Worm (Caenorhabditis elegans) whole organism, young adult: ENCODE results near the gene npr-3.

Experiments used
- D2030.7 ChIP-seq: fragments of 200-800 bp; sonication (Bioruptor generic); IDR thresholded peaks from 2 replicates; pipeline ENCODE4 v1.3.6; 2022; ENCODE audit warnings: missing genetic modification reagents, missing genetic modification characterization, missing compliant biosample characterization
- F10E7.11 ChIP-seq: sonication (generic microtip); optimal IDR thresholded peaks from 2 replicates; lab custom pipeline; 2017; ENCODE audit warnings: mild to moderate bottlenecking, missing genetic modification characterization, moderate library complexity, missing compliant biosample characterization
- F22D6.2 ChIP-seq: sonication (generic microtip); optimal IDR thresholded peaks from 2 replicates; lab custom pipeline; 2016; ENCODE audit warnings: mild to moderate bottlenecking, missing genetic modification characterization, missing compliant biosample characterization
- F57C9.4 ChIP-seq: sonication (generic microtip); optimal IDR thresholded peaks from 2 replicates; lab custom pipeline; 2017; ENCODE audit warnings: mild to moderate bottlenecking, missing genetic modification characterization, missing compliant biosample characterization
- T07F8.4 ChIP-seq: sonication (generic microtip); optimal IDR thresholded peaks from 2 replicates; lab custom pipeline; 2016; ENCODE audit warnings: mild to moderate bottlenecking, missing genetic modification characterization, moderate library complexity, missing compliant biosample characterization
- Y53F4B.3 ChIP-seq: fragments of 200-800 bp; sonication (Bioruptor generic); IDR thresholded peaks from 2 replicates; pipeline ENCODE4 v1.3.6; 2022; ENCODE audit warnings: missing genetic modification reagents, missing genetic modification characterization, missing compliant biosample characterization
- Y53G8AR.9 ChIP-seq: fragments of 200-800 bp; sonication (Bioruptor generic); conservative IDR thresholded peaks from 2 replicates; pipeline ENCODE4 v1.3.6; 2022; ENCODE audit warnings: missing genetic modification reagents, missing genetic modification characterization, missing compliant biosample characterization
- Y79H2A.3 ChIP-seq: fragments of 200-800 bp; sonication (Bioruptor generic); conservative IDR thresholded peaks from 2 replicates; pipeline ENCODE4 v1.3.6; 2022; ENCODE audit warnings: missing genetic modification reagents, missing genetic modification characterization, missing compliant biosample characterization
- Y95B8A.8 ChIP-seq: fragments of 200-800 bp; sonication (Bioruptor generic); IDR thresholded peaks from 2 replicates; pipeline ENCODE4 v1.3.6; 2022; ENCODE audit warnings: missing genetic modification reagents, missing genetic modification characterization, missing compliant biosample characterization
- attf-5 ChIP-seq: fragments of 200-800 bp; sonication (Bioruptor generic); optimal IDR thresholded peaks from 2 replicates; lab custom pipeline; 2018; ENCODE audit warnings: mild to moderate bottlenecking, missing genetic modification characterization, missing compliant biosample characterization
- attf-6 ChIP-seq: fragments of 200-800 bp; sonication (Bioruptor generic); IDR thresholded peaks from 2 replicates; pipeline ENCODE4 v1.3.6; 2022; ENCODE audit warnings: missing genetic modification reagents, missing genetic modification characterization, missing compliant biosample characterization
- ccch-3 ChIP-seq: fragments of 200-800 bp; sonication (Bioruptor generic); optimal IDR thresholded peaks from 2 replicates; lab custom pipeline; 2018; ENCODE audit warnings: mild to moderate bottlenecking, missing genetic modification characterization, missing compliant biosample characterization
- ceh-27 ChIP-seq: fragments of 200-800 bp; sonication (Bioruptor generic); optimal IDR thresholded peaks from 2 replicates; lab custom pipeline; 2018; ENCODE audit warnings: mild to moderate bottlenecking, missing genetic modification characterization, moderate library complexity, missing compliant biosample characterization
- ceh-40 ChIP-seq: fragments of 200-800 bp; sonication (Bioruptor generic); IDR thresholded peaks from 2 replicates; pipeline ENCODE4 v1.3.6; 2022; ENCODE audit warnings: missing genetic modification characterization, missing compliant biosample characterization
- dox-1 ChIP-seq: fragments of 200-800 bp; sonication (Bioruptor generic); IDR thresholded peaks from 2 replicates; pipeline ENCODE4 v1.3.6; 2022; ENCODE audit warnings: missing genetic modification reagents, missing genetic modification characterization, missing compliant biosample characterization
- dpff-1 ChIP-seq: sonication (generic microtip); optimal IDR thresholded peaks from 2 replicates; lab custom pipeline; 2017; ENCODE audit warnings: mild to moderate bottlenecking, missing genetic modification characterization, missing compliant biosample characterization
- ekl-4 ChIP-seq: fragments of 200-800 bp; sonication (Bioruptor generic); IDR thresholded peaks from 2 replicates; pipeline ENCODE4 v1.3.6; 2022; ENCODE audit warnings: missing genetic modification reagents, missing genetic modification characterization, missing compliant biosample characterization
- ets-4 ChIP-seq: fragments of 200-800 bp; sonication (Bioruptor generic); optimal IDR thresholded peaks from 2 replicates; lab custom pipeline; 2018; ENCODE audit warnings: mild to moderate bottlenecking, missing genetic modification characterization, missing compliant biosample characterization
- hmg-20 ChIP-seq: fragments of 200-800 bp; sonication (Bioruptor generic); IDR thresholded peaks from 2 replicates; pipeline ENCODE4 v1.3.6; 2022; ENCODE audit warnings: missing genetic modification reagents, missing genetic modification characterization, missing compliant biosample characterization
- let-607 ChIP-seq, 2 experiments: fragments of 200-800 bp in 1 of 2; sonication (Bioruptor generic) in 1 of 2; sonication (generic microtip) in 1 of 2; optimal IDR thresholded peaks; 2 replicates each; lab custom pipeline; 2016 to 2018; ENCODE audit warnings: mild to moderate bottlenecking in 2 of 2, missing compliant biosample characterization in 2 of 2, missing genetic modification characterization in 2 of 2, moderate library complexity in 2 of 2, missing genotype in 1 of 2
- lin-26 ChIP-seq: fragments of 200-800 bp; sonication (Bioruptor generic); IDR thresholded peaks from 2 replicates; pipeline ENCODE4 v1.3.6; 2022; ENCODE audit warnings: missing genetic modification reagents, missing genetic modification characterization, missing compliant biosample characterization
- lin-54 ChIP-seq: fragments of 200-800 bp; sonication (Bioruptor generic); optimal IDR thresholded peaks from 2 replicates; lab custom pipeline; 2018; ENCODE audit warnings: mild to moderate bottlenecking, missing genetic modification characterization, missing compliant biosample characterization
- lsl-1 ChIP-seq: fragments of 200-800 bp; sonication (Bioruptor generic); optimal IDR thresholded peaks from 2 replicates; lab custom pipeline; 2018; ENCODE audit warnings: mild to moderate bottlenecking, missing genetic modification characterization, moderate library complexity, missing compliant biosample characterization
- lsy-27 ChIP-seq: sonication (generic microtip); optimal IDR thresholded peaks from 2 replicates; lab custom pipeline; 2017; ENCODE audit warnings: missing genetic modification characterization, mild to moderate bottlenecking, missing compliant biosample characterization, antibody characterized with exemption, missing genotype, borderline replicate concordance; ENCODE audit not compliant: insufficient read depth
- nfya-1 ChIP-seq: sonication (generic microtip); optimal IDR thresholded peaks from 2 replicates; lab custom pipeline; 2017; ENCODE audit warnings: antibody characterized with exemption, missing compliant biosample characterization, missing genetic modification characterization, borderline replicate concordance; ENCODE audit not compliant: insufficient read depth
- nhr-80 ChIP-seq: sonication (generic microtip); optimal IDR thresholded peaks from 2 replicates; lab custom pipeline; 2016; ENCODE audit warnings: missing genetic modification characterization, missing compliant biosample characterization
- pbrm-1 ChIP-seq: fragments of 200-800 bp; sonication (Bioruptor generic); IDR thresholded peaks from 2 replicates; pipeline ENCODE4 v1.3.6; 2022; ENCODE audit warnings: missing genetic modification reagents, missing genetic modification characterization, missing compliant biosample characterization
- pha-4 ChIP-seq: fragments of 150-350 bp; sonication (generic microtip); optimal IDR thresholded peaks from 2 replicates; lab custom pipeline; 2014; ENCODE audit warnings: missing biosample characterization, missing genetic modification reagents, missing genetic modification characterization
- rcor-1 ChIP-seq: fragments of 200-800 bp; sonication (Bioruptor generic); IDR thresholded peaks from 2 replicates; pipeline ENCODE4 v1.3.6; 2022; ENCODE audit warnings: missing genetic modification reagents, missing genetic modification characterization, missing compliant biosample characterization
- snpc-1.3 ChIP-seq: sonication (generic microtip); optimal IDR thresholded peaks from 2 replicates; lab custom pipeline; 2017; ENCODE audit warnings: missing genetic modification characterization, mild to moderate bottlenecking, missing compliant biosample characterization, antibody characterized with exemption, moderate library complexity, missing genotype, missing genetic modification reagents; ENCODE audit not compliant: insufficient read depth
- ztf-18 ChIP-seq: sonication (generic microtip); optimal IDR thresholded peaks from 2 replicates; lab custom pipeline; 2016; ENCODE audit warnings: missing genotype, mild to moderate bottlenecking, missing genetic modification characterization, missing compliant biosample characterization
- ztf-22 ChIP-seq: fragments of 200-800 bp; sonication (Bioruptor generic); optimal IDR thresholded peaks from 2 replicates; lab custom pipeline; 2018; ENCODE audit warnings: mild to moderate bottlenecking, missing genetic modification characterization, moderate library complexity, missing compliant biosample characterization
- ztf-3 ChIP-seq: fragments of 200-800 bp; sonication (Bioruptor generic); optimal IDR thresholded peaks from 2 replicates; lab custom pipeline; 2018; ENCODE audit warnings: mild to moderate bottlenecking, missing genetic modification characterization, missing compliant biosample characterization

npr-3 gene

DNA sequence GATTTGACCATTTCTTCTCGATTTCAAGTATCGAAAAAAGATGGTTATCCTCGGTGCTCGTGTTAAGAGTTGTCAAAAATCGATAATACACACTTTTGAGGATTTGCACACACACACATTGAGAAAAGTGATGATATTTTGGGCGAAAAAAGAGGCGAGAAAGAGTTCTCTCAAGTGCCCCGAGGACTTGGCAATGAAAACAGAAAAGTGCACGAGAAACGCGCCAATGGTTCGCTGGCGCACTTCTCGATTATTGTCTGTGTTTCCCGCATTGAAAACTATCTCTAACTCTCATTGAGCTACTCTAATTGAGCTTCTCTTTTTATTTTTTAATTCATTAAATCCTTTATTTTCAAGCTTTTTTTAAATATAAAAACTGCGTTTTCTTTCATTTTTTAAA lies 26.1 kb upstream of the npr-3 start (continued):
- 0 out of 2 replicates have a peak, but pooled peaks have one; percentile 27 for TF ChIP-seq rcor-1
- TF ChIP-seq pbrm-1, result peak; percentile 72; the same call in 1 of the 2 replicates
- TF ChIP-seq ceh-40 (GFP tag; lab: Robert Waterston, UW), result no peak
- TF ChIP-seq Y79H2A.3 (GFP tag; lab: Robert Waterston, UW), result no peak
- TF ChIP-seq D2030.7 (GFP tag; lab: Robert Waterston, UW), result no peak
- no peak for TF ChIP-seq ztf-3
- TF ChIP-seq snpc-1.3 (tag; lab: Kevin White, UChicago), result no peak
- peak; percentile 65 for TF ChIP-seq ceh-27 (GFP tag; lab: Kevin White, UChicago)
- TF ChIP-seq attf-5 (GFP tag; lab: Kevin White, UChicago), result peak; percentile 37
- TF ChIP-seq T07F8.4 (tag; lab: Kevin White, UChicago), result no peak
- peak; percentile 43 for TF ChIP-seq lin-54 (GFP tag; lab: Kevin White, UChicago)
- no peak for TF ChIP-seq attf-6 (GFP tag; lab: Robert Waterston, UW)
- TF ChIP-seq lin-26 (GFP tag; lab: Robert Waterston, UW), result no peak
- peak; percentile 93 for TF ChIP-seq ztf-18
- TF ChIP-seq F57C9.4 (tag; lab: Kevin White, UChicago), result no peak
- TF ChIP-seq pha-4, result peak; percentile 1
- TF ChIP-seq ekl-4 (GFP tag; lab: Robert Waterston, UW), result 0 out of 2 replicates have a peak, but pooled peaks have one; percentile 44
- no peak for TF ChIP-seq nfya-1 (tag; lab: Kevin White, UChicago)
- TF ChIP-seq Y53F4B.3 (GFP tag; lab: Robert Waterston, UW), result no peak
- no peak for TF ChIP-seq let-607 (tag; optimal IDR thresholded peaks at IDR 0.05; lab: Kevin White, UChicago)
- no peak for TF ChIP-seq Y95B8A.8 (GFP tag; lab: Robert Waterston, UW)
- no peak for TF ChIP-seq dpff-1 (tag; lab: Kevin White, UChicago)

DNA sequence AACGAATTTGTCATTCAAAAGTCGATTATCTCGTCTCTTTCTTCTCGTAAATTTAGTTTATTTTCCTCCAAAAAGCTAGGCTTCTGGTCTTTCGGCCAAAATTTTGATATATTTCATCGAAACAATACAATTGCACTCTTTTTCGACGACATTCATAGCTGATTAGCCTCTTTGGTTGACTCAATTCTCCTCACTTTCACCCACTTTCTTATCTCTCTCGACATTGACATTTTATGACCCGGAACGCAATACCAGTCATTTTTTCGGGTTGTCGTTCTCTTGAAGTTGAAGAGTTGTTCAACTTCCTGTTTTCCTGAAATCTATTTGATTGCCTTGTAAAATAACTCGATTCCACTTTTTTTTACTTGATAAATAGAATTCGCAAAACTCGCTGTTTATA lies 25.2 kb upstream of the npr-3 start:
- TF ChIP-seq dox-1 (GFP tag; lab: Robert Waterston, UW), result peak; percentile 41; the same call in 1 of the 2 replicates
- TF ChIP-seq nhr-80 (tag; lab: Kevin White, UChicago), result peak; percentile 71
- TF ChIP-seq ztf-22 (GFP tag; lab: Kevin White, UChicago), result no peak
- peak; percentile 21 for TF ChIP-seq ets-4

DNA sequence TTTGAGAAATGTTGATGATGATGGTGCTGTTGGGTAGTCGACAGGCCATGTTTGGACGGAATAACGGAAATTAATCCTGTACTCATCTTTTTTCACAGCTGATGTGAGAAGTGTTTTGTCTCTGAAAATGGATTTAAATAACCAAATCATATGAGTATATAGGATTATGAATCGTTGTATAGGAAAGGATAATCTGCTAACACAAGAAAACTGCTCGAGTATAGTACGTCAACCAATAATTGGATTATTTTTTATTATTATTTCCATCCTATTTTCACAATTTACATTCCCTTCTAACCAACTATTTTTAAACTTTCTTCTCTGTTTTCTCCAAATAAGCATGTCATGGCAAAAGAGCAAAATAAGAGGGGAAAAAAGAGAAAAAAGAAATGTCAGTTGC lies 24.0 kb upstream of the npr-3 start:
- TF ChIP-seq lsl-1 (GFP tag; lab: Kevin White, UChicago), result no peak
- TF ChIP-seq F22D6.2 (tag; lab: Kevin White, UChicago), result no peak
- no peak for TF ChIP-seq lin-26 (GFP tag; lab: Robert Waterston, UW)
- TF ChIP-seq snpc-1.3 (tag; lab: Kevin White, UChicago), result no peak
- no peak for TF ChIP-seq ccch-3 (GFP tag; lab: Kevin White, UChicago)
- no peak for TF ChIP-seq dox-1 (GFP tag; lab: Robert Waterston, UW)
- no peak for TF ChIP-seq Y53G8AR.9 (GFP tag; lab: Robert Waterston, UW)
- TF ChIP-seq, all 124 proteins: peak for 0

DNA sequence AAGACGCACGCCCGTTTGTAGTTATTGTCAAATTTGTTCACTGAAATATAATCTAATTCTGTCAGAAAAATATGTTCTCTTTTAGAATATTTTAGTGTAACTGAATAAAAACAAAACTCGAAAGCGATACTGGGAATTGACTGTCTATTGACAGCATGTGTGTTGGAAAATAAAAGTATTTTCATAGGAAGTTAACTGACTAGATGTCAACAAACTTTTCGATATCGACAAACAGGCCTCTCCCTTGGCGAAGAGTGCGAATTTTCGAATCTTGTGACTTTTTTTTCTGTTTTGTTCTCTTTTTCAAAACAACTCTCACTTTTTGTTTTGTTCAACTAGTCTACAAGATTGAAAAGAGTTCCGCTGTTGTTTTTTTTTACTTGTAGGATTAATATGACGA lies 21.5 kb upstream of the npr-3 start:
- TF ChIP-seq F10E7.11 (tag; lab: Kevin White, UChicago) (no peak), nhr-80 (tag; lab: Kevin White, UChicago) (peak; percentile 31)

DNA sequence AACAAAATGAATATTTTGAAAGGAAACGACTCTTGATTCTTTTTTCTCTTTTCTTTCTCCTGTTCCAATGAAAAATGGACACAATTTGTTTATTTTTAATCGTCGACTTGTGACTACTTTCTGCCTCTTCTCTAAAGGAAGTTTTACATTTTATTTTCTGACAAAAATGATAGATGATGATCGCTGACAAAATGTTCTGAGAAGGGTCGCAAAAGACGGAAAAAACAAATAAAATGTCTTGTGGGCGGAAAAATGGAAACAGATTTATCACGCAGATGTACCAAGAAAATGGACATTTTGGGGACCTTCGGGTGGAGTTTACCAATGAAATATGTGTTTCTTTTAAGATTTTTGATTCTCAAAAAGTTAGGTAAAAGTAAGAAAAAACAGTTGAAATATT lies 6.9 kb upstream of the npr-3 start:
- TF ChIP-seq lsy-27 (tag; lab: Kevin White, UChicago), result no peak
- no peak for TF ChIP-seq hmg-20 (GFP tag; lab: Robert Waterston, UW)
